Worm (Caenorhabditis elegans) whole organism, young adult: ENCODE results near the gene egl-13.

ENCODE experiments used
- F39B2.1 ChIP-seq: fragments of 200-800 bp; sonication (Bioruptor generic); IDR thresholded peaks from 2 replicates; pipeline ENCODE4 v1.3.6; 2022; ENCODE audit warnings: missing genetic modification reagents, missing genetic modification characterization, missing compliant biosample characterization
- F57C9.4 ChIP-seq: sonication (generic microtip); optimal IDR thresholded peaks from 2 replicates; lab custom pipeline; 2017; ENCODE audit warnings: mild to moderate bottlenecking, missing genetic modification characterization, missing compliant biosample characterization
- K12H6.12 ChIP-seq: fragments of 200-800 bp; sonication (Bioruptor generic); optimal IDR thresholded peaks from 2 replicates; lab custom pipeline; 2018; ENCODE audit warnings: mild to moderate bottlenecking, missing genetic modification characterization, missing compliant biosample characterization
- attf-6 ChIP-seq: fragments of 200-800 bp; sonication (Bioruptor generic); IDR thresholded peaks from 2 replicates; pipeline ENCODE4 v1.3.6; 2022; ENCODE audit warnings: missing genetic modification reagents, missing genetic modification characterization, missing compliant biosample characterization
- dpl-1 ChIP-seq: fragments of 150-350 bp; optimal IDR thresholded peaks from 2 replicates; lab custom pipeline; 2014; ENCODE audit warnings: missing biosample characterization, missing genetic modification reagents, missing genetic modification characterization
- him-1 ChIP-seq: sonication (generic microtip); optimal IDR thresholded peaks from 2 replicates; lab custom pipeline; 2016; ENCODE audit warnings: missing genotype, missing genetic modification reagents, missing genetic modification characterization, missing compliant biosample characterization
- hlh-12 ChIP-seq: sonication (generic microtip); optimal IDR thresholded peaks from 2 replicates; lab custom pipeline; 2016; ENCODE audit warnings: missing genetic modification characterization, missing compliant biosample characterization
- let-526 ChIP-seq: fragments of 200-800 bp; sonication (Bioruptor generic); IDR thresholded peaks from 2 replicates; pipeline ENCODE4 v1.3.6; 2022; ENCODE audit warnings: missing genetic modification reagents, missing genetic modification characterization, missing compliant biosample characterization
- mcd-1 ChIP-seq: fragments of 200-800 bp; sonication (Bioruptor generic); IDR thresholded peaks from 2 replicates; pipeline ENCODE4 v1.3.6; 2022; ENCODE audit warnings: missing genetic modification reagents, missing genetic modification characterization, missing compliant biosample characterization
- nhr-179 ChIP-seq: sonication (generic microtip); optimal IDR thresholded peaks from 2 replicates; lab custom pipeline; 2016; ENCODE audit warnings: mild to moderate bottlenecking, missing genetic modification characterization, missing compliant biosample characterization
- nhr-90 ChIP-seq: sonication (generic microtip); optimal IDR thresholded peaks from 2 replicates; lab custom pipeline; 2016; ENCODE audit warnings: missing genotype, mild to moderate bottlenecking, missing genetic modification characterization, missing compliant biosample characterization
- unc-130 ChIP-seq: sonication (generic microtip); optimal IDR thresholded peaks from 2 replicates; lab custom pipeline; 2016; ENCODE audit warnings: missing genetic modification reagents, missing genetic modification characterization, missing compliant biosample characterization

DNA sequence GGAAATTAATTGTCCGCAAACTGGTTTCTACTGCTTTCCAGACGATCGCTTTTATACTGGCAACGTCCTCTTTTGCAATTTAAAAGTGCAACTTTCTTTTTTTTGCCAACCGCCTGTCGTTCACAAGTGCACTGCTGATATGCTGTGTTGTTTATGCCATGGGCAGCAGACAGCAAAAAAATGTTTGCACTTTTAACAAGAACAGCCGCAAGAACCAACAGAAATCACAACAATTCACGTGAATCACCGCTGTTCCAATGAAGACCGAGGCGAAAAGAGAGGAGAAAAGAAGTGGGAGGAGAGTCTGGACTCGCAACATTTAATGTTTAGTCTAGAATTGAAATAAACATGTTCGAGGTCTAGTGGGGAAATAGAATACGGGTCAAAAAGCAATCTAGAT is 9.8 kb upstream of the egl-13 start, which contains the start of gene T22B7.7:
- TF ChIP-seq F57C9.4 (tag; lab: Kevin White, UChicago) = no peak
- TF ChIP-seq him-1 (tag; lab: Kevin White, UChicago) = no peak
- TF ChIP-seq hlh-12 (tag; lab: Kevin White, UChicago) = no peak
- no peak for TF ChIP-seq F39B2.1 (GFP tag; lab: Robert Waterston, UW)
- no peak for TF ChIP-seq mcd-1 (GFP tag; lab: Robert Waterston, UW)
- TF ChIP-seq attf-6 (GFP tag; lab: Robert Waterston, UW) = no peak
- peak; percentile 53 for TF ChIP-seq K12H6.12
- no peak for TF ChIP-seq let-526 (GFP tag; lab: Robert Waterston, UW)
- TF ChIP-seq nhr-90 (tag; lab: Kevin White, UChicago) = no peak
- TF ChIP-seq dpl-1 (GFP tag; lab: Kevin White, UChicago) = no peak
- TF ChIP-seq unc-130 (GFP tag; lab: Kevin White, UChicago) = no peak
- no peak for TF ChIP-seq nhr-179
